Worm (Caenorhabditis elegans) whole organism, L4 larva: ENCODE data around the gene tre-4.
A peak's percentile ranks its signal among the peaks of the same experiment; 100 is the strongest.

Experiments used
- R02D3.7 ChIP-seq: fragments of 150-350 bp; sonication (generic microtip); optimal IDR thresholded peaks from 3 replicates; lab custom pipeline; 2014; ENCODE audit warnings: missing biosample characterization, missing genetic modification characterization
- T20F7.1 ChIP-seq: fragments of 200-800 bp; sonication (Bioruptor generic); optimal IDR thresholded peaks from 2 replicates; lab custom pipeline; 2018; ENCODE audit warnings: mild to moderate bottlenecking, missing genetic modification characterization, missing compliant biosample characterization
- Y75B8A.6 ChIP-seq: fragments of 200-800 bp; sonication (Bioruptor generic); IDR thresholded peaks from 2 replicates; pipeline ENCODE4 v1.3.6; 2022; ENCODE audit warnings: missing genetic modification reagents, missing genetic modification characterization, missing compliant biosample characterization
- ZK337.2 ChIP-seq: fragments of 200-800 bp; sonication (Bioruptor generic); IDR thresholded peaks from 2 replicates; pipeline ENCODE4 v1.3.6; 2022; ENCODE audit warnings: missing genetic modification reagents, missing genetic modification characterization, missing compliant biosample characterization
- arid-1 ChIP-seq: fragments of 200-800 bp; sonication (Bioruptor generic); conservative IDR thresholded peaks from 2 replicates; pipeline ENCODE4 v1.3.6; 2022; ENCODE audit warnings: missing genetic modification reagents, missing genetic modification characterization, missing compliant biosample characterization
- ceh-28 ChIP-seq: fragments of 150-350 bp; optimal IDR thresholded peaks from 2 replicates; lab custom pipeline; 2014; ENCODE audit warnings: missing biosample characterization, missing genetic modification reagents, missing genetic modification characterization
- ceh-62 ChIP-seq: sonication (generic microtip); optimal IDR thresholded peaks from 2 replicates; lab custom pipeline; 2017; ENCODE audit warnings: missing biosample characterization, missing genetic modification characterization
- ctbp-1 ChIP-seq: fragments of 200-800 bp; sonication (Bioruptor generic); IDR thresholded peaks from 2 replicates; pipeline ENCODE4 v1.3.6; 2022; ENCODE audit warnings: missing genetic modification reagents, missing genetic modification characterization, missing compliant biosample characterization
- daf-16 ChIP-seq, 3 experiments: sonication (generic microtip); optimal IDR thresholded peaks; 2 replicates each; lab custom pipeline; 2016 to 2017; ENCODE audit warnings: missing genetic modification characterization in 3 of 3, missing genetic modification reagents in 3 of 3, mild to moderate bottlenecking in 2 of 3, missing compliant biosample characterization in 2 of 3, missing biosample characterization in 1 of 3, moderate library complexity in 1 of 3
- dmd-6 ChIP-seq: fragments of 200-800 bp; sonication (Bioruptor generic); IDR thresholded peaks from 2 replicates; pipeline ENCODE4 v1.3.6; 2022; ENCODE audit warnings: missing genetic modification reagents, missing genetic modification characterization, missing compliant biosample characterization
- dmd-8 ChIP-seq: fragments of 200-800 bp; sonication (Bioruptor generic); IDR thresholded peaks from 2 replicates; pipeline ENCODE4 v1.3.6; 2022; ENCODE audit warnings: missing genetic modification characterization, missing compliant biosample characterization
- duxl-1 ChIP-seq: sonication (generic microtip); optimal IDR thresholded peaks from 2 replicates; lab custom pipeline; 2016; ENCODE audit warnings: mild to moderate bottlenecking, missing genetic modification characterization, moderate library complexity, missing compliant biosample characterization; ENCODE audit not compliant: poor library complexity
- fos-1 ChIP-seq: fragments of 150-350 bp; optimal IDR thresholded peaks from 2 replicates; lab custom pipeline; 2014; ENCODE audit warnings: missing biosample characterization, missing genetic modification characterization
- gei-8 ChIP-seq: fragments of 200-800 bp; sonication (Bioruptor generic); optimal IDR thresholded peaks from 2 replicates; lab custom pipeline; 2018; ENCODE audit warnings: mild to moderate bottlenecking, missing genetic modification characterization, missing compliant biosample characterization
- hif-1 ChIP-seq, 2 experiments: sonication (generic microtip); optimal IDR thresholded peaks; 2 replicates each; lab custom pipeline; 2016 to 2017; ENCODE audit warnings: missing compliant biosample characterization in 2 of 2, missing genetic modification characterization in 2 of 2, missing genetic modification reagents in 2 of 2, missing genotype in 2 of 2, mild to moderate bottlenecking in 1 of 2
- hlh-11 ChIP-seq: fragments of 200-800 bp; sonication (Bioruptor generic); optimal IDR thresholded peaks from 2 replicates; lab custom pipeline; 2018; ENCODE audit warnings: mild to moderate bottlenecking, missing genetic modification characterization, missing compliant biosample characterization
- jun-1 ChIP-seq: fragments of 150-350 bp; optimal IDR thresholded peaks from 2 replicates; lab custom pipeline; 2014; ENCODE audit warnings: missing biosample characterization, missing genetic modification reagents, missing genetic modification characterization
- lim-7 ChIP-seq: fragments of 200-800 bp; sonication (Bioruptor generic); IDR thresholded peaks from 2 replicates; pipeline ENCODE4 v1.3.6; 2022; ENCODE audit warnings: missing genetic modification characterization, missing compliant biosample characterization
- lin-38 ChIP-seq: fragments of 200-800 bp; sonication (Bioruptor generic); IDR thresholded peaks from 2 replicates; pipeline ENCODE4 v1.3.6; 2022; ENCODE audit warnings: missing genetic modification reagents, missing genetic modification characterization, missing compliant biosample characterization
- madf-5 ChIP-seq, 2 experiments: fragments of 200-800 bp; sonication (Bioruptor generic); IDR thresholded peaks; 2 replicates each; pipeline ENCODE4 v1.3.6; 2022; ENCODE audit warnings: missing compliant biosample characterization in 2 of 2, missing genetic modification characterization in 2 of 2
- mes-2 ChIP-seq: sonication (generic microtip); optimal IDR thresholded peaks from 2 replicates; lab custom pipeline; 2016; ENCODE audit warnings: missing genotype, mild to moderate bottlenecking, missing genetic modification characterization, missing compliant biosample characterization; ENCODE audit not compliant: poor library complexity, severe bottlenecking
- mxl-2 ChIP-seq: fragments of 200-800 bp; sonication (Bioruptor generic); conservative IDR thresholded peaks from 2 replicates; pipeline ENCODE4 v1.3.6; 2022; ENCODE audit warnings: missing genetic modification reagents, missing genetic modification characterization, missing compliant biosample characterization
- mxl-3 ChIP-seq: fragments of 200-800 bp; sonication (Bioruptor generic); optimal IDR thresholded peaks from 2 replicates; lab custom pipeline; 2018; ENCODE audit warnings: mild to moderate bottlenecking, missing genetic modification characterization, missing compliant biosample characterization
- nhr-102 ChIP-seq: sonication (generic microtip); optimal IDR thresholded peaks from 2 replicates; lab custom pipeline; 2016; ENCODE audit warnings: mild to moderate bottlenecking, missing genetic modification characterization, moderate library complexity, missing compliant biosample characterization
- nhr-11 ChIP-seq: fragments of 150-350 bp; optimal IDR thresholded peaks from 2 replicates; lab custom pipeline; 2014; ENCODE audit warnings: missing biosample characterization, missing genetic modification characterization
- nhr-28 ChIP-seq: fragments of 150-350 bp; optimal IDR thresholded peaks from 2 replicates; lab custom pipeline; 2014; ENCODE audit warnings: missing biosample characterization, missing genetic modification characterization
- nhr-41 ChIP-seq: fragments of 200-800 bp; sonication (Bioruptor generic); IDR thresholded peaks from 2 replicates; pipeline ENCODE4 v1.3.6; 2022; ENCODE audit warnings: missing genetic modification reagents, missing genetic modification characterization, missing compliant biosample characterization
- nhr-48 ChIP-seq: sonication (generic microtip); optimal IDR thresholded peaks from 2 replicates; lab custom pipeline; 2016; ENCODE audit warnings: mild to moderate bottlenecking, missing genetic modification characterization, missing compliant biosample characterization
- nhr-76 ChIP-seq: fragments of 150-350 bp; optimal IDR thresholded peaks from 2 replicates; lab custom pipeline; 2014; ENCODE audit warnings: missing biosample characterization, missing genetic modification characterization
- pha-4 ChIP-seq, 2 experiments: fragments of 150-350 bp in 1 of 2; fragments of 200-800 bp in 1 of 2; sonication (Bioruptor generic) in 1 of 2; IDR thresholded peaks in 1 of 2; optimal IDR thresholded peaks in 1 of 2; 2 replicates each; pipeline versions ENCODE4 v1.3.6 to Lab custom; 2014 to 2022; ENCODE audit warnings: missing genetic modification characterization in 2 of 2, missing genetic modification reagents in 2 of 2, missing biosample characterization in 1 of 2, missing compliant biosample characterization in 1 of 2
- pqm-1 ChIP-seq: sonication (generic microtip); optimal IDR thresholded peaks from 2 replicates; lab custom pipeline; 2017; ENCODE audit warnings: missing biosample characterization, missing genetic modification characterization
- saeg-2 ChIP-seq: fragments of 200-800 bp; sonication (Bioruptor generic); IDR thresholded peaks from 2 replicates; pipeline ENCODE4 v1.3.6; 2022; ENCODE audit warnings: missing genetic modification reagents, missing genetic modification characterization, missing compliant biosample characterization
- set-16 ChIP-seq: fragments of 200-800 bp; sonication (Bioruptor generic); IDR thresholded peaks from 2 replicates; pipeline ENCODE4 v1.3.6; 2022; ENCODE audit warnings: missing genetic modification reagents, missing genetic modification characterization, missing compliant biosample characterization
- snpc-1.2 ChIP-seq: fragments of 200-800 bp; sonication (Bioruptor generic); IDR thresholded peaks from 2 replicates; pipeline ENCODE4 v1.3.6; 2022; ENCODE audit warnings: missing genetic modification reagents, missing genetic modification characterization, missing compliant biosample characterization
- snpc-4 ChIP-seq: fragments of 150-350 bp; optimal IDR thresholded peaks from 2 replicates; lab custom pipeline; 2014; ENCODE audit warnings: missing biosample characterization, missing genetic modification characterization
- unc-130 ChIP-seq: sonication (generic microtip); optimal IDR thresholded peaks from 2 replicates; lab custom pipeline; 2016; ENCODE audit warnings: missing genetic modification reagents, missing genetic modification characterization, missing compliant biosample characterization
- unc-39 ChIP-seq: sonication (generic microtip); optimal IDR thresholded peaks from 2 replicates; lab custom pipeline; 2017; ENCODE audit warnings: missing biosample characterization, missing genetic modification characterization
- unc-62 ChIP-seq, 3 experiments: fragments of 150-350 bp in 1 of 3; sonication (generic microtip); optimal IDR thresholded peaks in 2 of 3; peaks in 1 of 3; 1 replicate in 1 of 3; 2 replicates in 2 of 3; lab custom pipeline; 2014 to 2017; ENCODE audit warnings: missing biosample characterization in 3 of 3, missing genetic modification characterization in 3 of 3, missing genetic modification reagents in 3 of 3, missing genotype in 1 of 3
- zfp-2 ChIP-seq: sonication (generic microtip); optimal IDR thresholded peaks from 2 replicates; lab custom pipeline; 2016; ENCODE audit warnings: mild to moderate bottlenecking, missing genetic modification characterization, missing compliant biosample characterization
- zfp-3 ChIP-seq: fragments of 200-800 bp; sonication (Bioruptor generic); conservative IDR thresholded peaks from 2 replicates; pipeline ENCODE4 v1.3.6; 2022; ENCODE audit warnings: missing genetic modification reagents, missing genetic modification characterization, missing compliant biosample characterization
- zip-11 ChIP-seq: fragments of 200-800 bp; sonication (Bioruptor generic); IDR thresholded peaks from 2 replicates; pipeline ENCODE4 v1.3.6; 2022; ENCODE audit warnings: missing genetic modification characterization, missing compliant biosample characterization
- zip-2 ChIP-seq: fragments of 150-350 bp; optimal IDR thresholded peaks from 2 replicates; lab custom pipeline; 2014; ENCODE audit warnings: missing biosample characterization, missing genetic modification characterization

The tre-4 gene

ce11 chrX:13469907-13470647 is 1.9 kb upstream of the tre-4 start (continued):
- no peak for TF ChIP-seq zfp-2 (tag; lab: Kevin White, UChicago)
- TF ChIP-seq ceh-62: no peak
- no peak for TF ChIP-seq mxl-2
- no peak for TF ChIP-seq arid-1
- no peak for TF ChIP-seq saeg-2 (GFP tag; lab: Robert Waterston, UW)
- TF ChIP-seq daf-16 (GFP tag; optimal IDR thresholded peaks at IDR 0.05; lab: Kevin White, UChicago): no peak
- TF ChIP-seq daf-16 (tag; optimal IDR thresholded peaks at IDR 0.05; lab: Kevin White, UChicago): no peak
- TF ChIP-seq dmd-8 (GFP tag; lab: Robert Waterston, UW): no peak
- no peak for TF ChIP-seq Y75B8A.6 (GFP tag; lab: Robert Waterston, UW)
- TF ChIP-seq madf-5 (GFP tag; IDR thresholded peaks at IDR 0.05; lab: Robert Waterston, UW): 0 out of 4 replicates have a peak, but pooled peaks of 1 of the 2 experiments have one; percentile 43
- TF ChIP-seq nhr-76 (tag; lab: Kevin White, UChicago): no peak
- no peak for TF ChIP-seq duxl-1 (tag; lab: Kevin White, UChicago)
- peak; percentile 18 for TF ChIP-seq jun-1 (tag; lab: Kevin White, UChicago)
- TF ChIP-seq ZK337.2 (GFP tag; lab: Robert Waterston, UW): no peak
- peak; percentile 15 for TF ChIP-seq hlh-11 (tag; lab: Kevin White, UChicago)
- no peak for TF ChIP-seq pha-4 (GFP tag; IDR thresholded peaks at IDR 0.05; lab: Robert Waterston, UW)
- no peak for TF ChIP-seq pha-4 (tag; optimal IDR thresholded peaks at IDR 0.05; lab: Kevin White, UChicago)
- no peak for TF ChIP-seq mes-2 (tag; lab: Kevin White, UChicago)
- TF ChIP-seq zfp-3 (GFP tag; lab: Robert Waterston, UW): no peak
- TF ChIP-seq set-16 (GFP tag; lab: Robert Waterston, UW): peak; percentile 96
- no peak for TF ChIP-seq pqm-1 (tag; lab: Kevin White, UChicago)
- peak in 1 of 2 experiments; percentile 46 for TF ChIP-seq unc-62 (GFP tag; optimal IDR thresholded peaks at IDR 0.05 in 1 of 2; lab: Kevin White, UChicago)
- TF ChIP-seq unc-62 (tag; optimal IDR thresholded peaks at IDR 0.05; lab: Kevin White, UChicago): no peak
- no peak for TF ChIP-seq snpc-1.2 (GFP tag; lab: Robert Waterston, UW)
- TF ChIP-seq snpc-4 (tag; lab: Kevin White, UChicago): no peak
- TF ChIP-seq mxl-3 (GFP tag; lab: Kevin White, UChicago): no peak
- TF ChIP-seq nhr-102 (tag; lab: Kevin White, UChicago): no peak
- no peak for TF ChIP-seq nhr-41
- no peak for TF ChIP-seq gei-8
- TF ChIP-seq nhr-48 (tag; lab: Kevin White, UChicago): no peak
- no peak for TF ChIP-seq zip-11
- peak; percentile 11; the same call in 1 of the 2 replicates for TF ChIP-seq dmd-6 (GFP tag; lab: Robert Waterston, UW)
- no peak for TF ChIP-seq hif-1 (tag; optimal IDR thresholded peaks at IDR 0.05; lab: Kevin White, UChicago)
- no peak for TF ChIP-seq zip-2 (tag; lab: Kevin White, UChicago)
- no peak for TF ChIP-seq ctbp-1 (GFP tag; lab: Robert Waterston, UW)
- no peak for TF ChIP-seq fos-1
- no peak for TF ChIP-seq lim-7 (GFP tag; lab: Robert Waterston, UW)
- no peak for TF ChIP-seq unc-39 (tag; lab: Kevin White, UChicago)
- TF ChIP-seq nhr-28 (tag; lab: Kevin White, UChicago): peak; percentile 42
- TF ChIP-seq R02D3.7 (tag; lab: Kevin White, UChicago): no peak
- no peak for TF ChIP-seq unc-130
- no peak for TF ChIP-seq nhr-11
- TF ChIP-seq ceh-28 (tag; lab: Kevin White, UChicago): no peak
- no peak for TF ChIP-seq T20F7.1 (GFP tag; lab: Kevin White, UChicago)
- no peak for TF ChIP-seq lin-38 (GFP tag; lab: Robert Waterston, UW)
